Worm (Caenorhabditis elegans) whole organism, dauer: ENCODE results near the gene B0546.4.

Experiments used
- unc-62 ChIP-seq: sonication (generic microtip); optimal IDR thresholded peaks from 2 replicates; lab custom pipeline; 2017; ENCODE audit warnings: missing biosample characterization, missing genetic modification reagents, missing genetic modification characterization

The B0546.4 gene

DNA sequence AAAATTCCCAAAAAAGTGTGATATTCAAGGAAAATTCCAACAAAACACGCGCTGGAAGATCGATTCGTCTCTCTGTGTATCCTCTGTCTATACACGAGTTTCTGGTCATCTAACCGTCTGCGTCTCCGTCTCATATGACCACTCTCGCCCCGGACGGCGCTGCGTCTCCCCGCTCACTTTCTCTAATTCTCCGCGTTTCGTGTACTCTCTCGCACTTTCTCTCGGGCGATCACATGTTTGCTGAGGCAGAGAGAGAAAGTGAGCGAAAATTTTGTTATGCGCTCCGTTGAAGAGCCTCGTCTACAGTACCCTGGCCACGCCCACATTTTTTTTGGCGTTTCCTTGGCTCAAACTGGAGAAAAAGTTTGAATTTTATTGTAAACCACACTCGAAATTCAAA lies 646 bp upstream of the B0546.4 start:
- no peak for TF ChIP-seq unc-62 (GFP tag; lab: Kevin White, UChicago)

DNA sequence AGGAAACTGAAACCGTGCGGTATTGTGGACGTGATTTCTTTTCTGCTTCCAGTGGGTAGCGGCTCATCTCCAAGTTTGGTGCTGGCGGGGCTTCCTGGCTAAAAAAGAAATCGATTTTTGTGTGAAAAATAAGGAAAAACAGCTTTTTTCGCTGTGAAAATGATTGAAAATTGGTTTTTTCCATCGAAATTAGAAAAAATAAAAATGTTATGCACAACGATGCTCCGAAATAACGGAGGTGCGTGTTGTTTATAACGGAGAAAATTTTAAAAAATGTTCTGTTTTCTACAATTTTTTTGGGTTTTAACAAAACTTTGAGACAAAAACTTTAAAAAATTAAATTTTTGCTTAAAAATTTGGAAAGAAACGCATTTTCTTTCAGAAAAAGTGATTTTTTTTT lies 744 bp downstream of the B0546.4 start:
- TF ChIP-seq unc-62 (GFP tag; lab: Kevin White, UChicago) = no peak

DNA sequence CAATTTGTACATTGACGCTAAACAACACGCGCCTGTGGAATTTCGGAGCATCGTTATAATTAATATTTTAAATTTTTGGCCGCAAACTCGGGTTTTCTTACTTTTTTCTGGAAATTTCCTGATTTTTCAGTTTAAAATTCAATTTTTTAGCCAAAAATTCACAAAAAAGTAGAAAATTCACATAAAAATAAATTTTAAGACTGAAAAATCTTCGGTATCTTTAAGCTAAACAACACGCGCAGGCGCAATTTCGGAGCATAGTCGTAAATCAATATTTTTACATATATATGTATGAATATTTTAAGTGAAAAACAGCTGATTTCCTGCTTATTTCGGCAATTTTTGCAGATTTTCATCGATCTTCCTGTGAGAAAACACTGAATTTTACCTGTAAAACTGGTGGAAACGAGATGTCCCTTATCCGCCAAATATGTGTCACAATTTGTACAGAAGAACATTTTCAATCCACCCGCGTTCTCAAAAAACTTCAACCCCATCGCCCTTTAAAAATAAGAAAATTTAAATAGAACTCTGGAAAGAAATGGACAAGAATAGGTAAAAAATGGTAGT lies 1.5 kb downstream of the B0546.4 start, which contains the start of gene B0546.3:
TSS of gene B0546.3 (minus strand) at position 504 of the 570 bp plus-strand sequence.
- TF ChIP-seq unc-62 (GFP tag; lab: Kevin White, UChicago) = no peak

DNA sequence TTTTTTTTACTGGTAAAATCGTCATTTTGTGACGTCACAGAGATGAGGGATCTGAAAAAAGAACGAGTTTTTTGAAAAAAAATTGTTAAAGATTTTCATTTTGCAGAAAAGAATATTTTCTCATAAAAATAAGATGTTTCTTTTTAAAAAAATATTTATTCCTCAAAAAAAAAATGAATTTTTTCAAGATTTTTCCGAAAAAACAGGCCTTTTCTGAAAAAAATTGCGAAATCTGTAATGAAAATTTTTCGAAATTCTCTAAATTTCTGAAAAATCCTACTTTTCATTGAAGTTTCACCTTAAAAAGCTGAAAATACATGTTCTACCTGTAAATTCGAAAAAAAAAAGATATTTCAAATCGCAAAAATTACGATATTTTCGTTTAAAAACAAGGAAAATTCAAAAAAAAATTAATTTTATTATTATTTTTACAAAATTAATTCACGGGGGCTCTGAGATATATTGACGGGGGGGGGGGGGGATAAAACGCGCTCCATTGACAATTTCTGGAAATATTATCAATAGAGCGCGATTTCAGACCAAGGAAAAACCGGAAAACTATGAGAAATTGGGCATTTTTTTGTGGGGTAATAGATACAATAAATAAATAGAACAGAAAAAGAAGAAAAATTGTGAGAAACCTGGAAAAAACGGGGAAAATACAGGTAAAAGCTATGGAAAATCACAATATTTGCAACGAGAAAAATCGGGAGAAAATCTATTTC lies 5.7 kb downstream of the B0546.4 start, which contains the start of gene otub-4:
TSS of gene otub-4 (minus strand) at position 51 of the 725 bp plus-strand sequence.
- TF ChIP-seq unc-62 (GFP tag; lab: Kevin White, UChicago) = no peak

DNA sequence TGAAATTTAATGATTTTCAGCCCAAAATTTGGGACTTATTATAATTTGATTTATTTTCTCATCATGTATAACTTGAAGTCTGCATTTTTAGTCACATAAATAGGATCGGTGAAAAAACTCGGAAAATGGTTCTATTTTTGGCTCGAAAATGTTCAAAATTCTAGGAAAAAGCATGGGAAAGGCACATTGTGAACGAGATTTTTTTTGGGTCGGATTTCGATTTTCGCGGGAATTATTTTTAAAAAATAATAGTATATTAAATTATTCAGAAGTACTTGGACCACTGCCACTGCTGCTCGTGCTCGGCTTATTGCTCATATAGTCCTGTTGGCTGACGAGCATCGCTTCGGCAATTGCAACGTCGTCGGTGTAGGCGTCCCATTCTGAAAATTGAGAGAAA lies 10.6 kb downstream of the B0546.4 start:
- TF ChIP-seq unc-62 (GFP tag; lab: Kevin White, UChicago) = no peak

DNA sequence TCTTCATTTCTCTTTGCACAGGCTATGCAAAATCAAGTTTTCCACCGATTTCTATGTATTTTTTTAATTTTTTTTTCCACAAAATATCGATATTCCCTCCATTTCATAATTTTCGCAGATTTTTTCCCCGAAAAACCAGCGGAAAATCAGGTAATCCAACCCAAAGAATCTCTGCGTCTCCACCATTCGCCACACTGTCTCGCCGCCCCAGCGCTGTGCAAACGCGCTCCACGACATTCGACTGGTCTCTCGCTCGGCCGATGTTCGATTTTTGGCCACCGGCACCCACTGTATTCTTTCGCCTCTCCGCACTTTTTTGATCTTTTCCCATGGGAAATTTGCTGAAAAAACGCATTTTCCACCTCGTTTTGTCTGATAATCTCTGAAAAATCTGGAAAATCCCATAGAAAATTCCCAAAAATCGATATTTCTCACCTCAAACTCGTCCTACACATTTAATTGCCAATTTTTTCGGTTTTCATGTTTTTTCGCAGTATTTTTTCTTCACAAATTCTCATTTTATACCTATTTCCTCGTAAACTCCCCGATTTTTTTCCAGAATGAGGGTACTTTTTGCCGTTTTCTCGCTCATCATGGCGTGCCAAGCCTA lies 15.2 kb downstream of the B0546.4 start, which contains the start of gene vha-19:
TSS of gene vha-19 (plus strand) at position 560 of the 610 bp plus-strand sequence.
- TF ChIP-seq unc-62 (GFP tag; lab: Kevin White, UChicago) = no peak

DNA sequence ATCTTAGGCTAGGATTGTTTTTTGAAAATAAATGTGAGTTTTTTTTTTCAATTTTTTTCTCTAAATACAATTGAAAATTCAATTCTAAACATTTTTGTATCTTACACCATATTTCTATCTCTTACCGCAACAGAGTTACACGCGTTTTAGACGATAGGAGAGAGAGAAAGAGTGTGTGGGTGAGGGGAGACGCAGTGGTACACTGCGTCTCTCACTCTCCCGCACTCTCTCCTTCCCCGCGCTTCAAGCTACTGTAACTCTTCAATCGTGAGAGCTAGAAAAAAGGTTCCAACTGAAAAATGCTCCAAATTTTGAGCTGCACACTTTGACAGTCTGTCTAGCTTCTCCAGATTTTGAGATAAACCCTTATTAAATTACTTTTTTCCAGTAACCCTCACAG lies 20.2 kb downstream of the B0546.4 start:
- no peak for TF ChIP-seq unc-62 (GFP tag; lab: Kevin White, UChicago)

DNA sequence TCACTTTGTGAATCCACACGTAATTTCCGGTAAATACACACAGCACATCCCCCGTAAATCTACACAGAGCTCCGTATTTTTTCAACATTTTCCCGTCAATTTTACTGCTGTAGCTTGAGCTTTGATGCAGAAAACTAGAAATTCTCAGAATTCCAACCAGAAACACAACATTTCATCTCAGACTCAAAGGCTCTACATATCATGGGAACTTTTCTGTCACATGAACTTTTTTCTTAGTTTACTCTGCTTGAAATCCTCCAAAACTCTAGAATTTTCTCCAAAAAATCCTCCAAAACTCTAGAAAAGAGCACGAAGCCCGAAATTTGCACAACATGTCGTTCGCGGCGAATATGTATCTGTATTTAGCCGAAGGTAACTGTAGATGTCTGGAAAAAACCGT lies 20.7 kb downstream of the B0546.4 start, which contains the start of gene Y55H10A.2:
TSS of gene Y55H10A.2 (plus strand) at position 301 of the 400 bp plus-strand sequence.
- TF ChIP-seq unc-62 (GFP tag; lab: Kevin White, UChicago) = no peak

DNA sequence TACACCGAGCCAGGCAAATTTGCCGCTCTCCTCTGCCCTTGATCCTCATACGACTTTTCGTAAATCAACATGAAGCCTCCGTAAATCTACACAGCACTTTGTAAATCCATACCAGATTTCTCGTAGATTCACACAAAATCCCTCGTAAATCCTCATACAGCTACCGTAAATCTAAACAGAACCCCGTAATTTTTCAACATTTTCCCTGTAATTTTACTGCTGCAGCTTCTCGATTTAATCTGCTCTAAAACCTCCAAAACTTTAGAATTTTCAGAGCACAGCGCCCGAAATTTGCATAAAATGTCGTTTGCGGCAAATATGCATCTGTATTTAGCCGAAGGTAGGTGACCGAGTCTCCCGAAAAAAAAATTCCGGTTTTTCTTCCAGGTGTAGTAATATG lies 29.2 kb downstream of the B0546.4 start, which contains the start of gene F42A6.1:
TSS of gene F42A6.1 (plus strand) at position 301 of the 400 bp plus-strand sequence.
- no peak for TF ChIP-seq unc-62 (GFP tag; lab: Kevin White, UChicago)

DNA sequence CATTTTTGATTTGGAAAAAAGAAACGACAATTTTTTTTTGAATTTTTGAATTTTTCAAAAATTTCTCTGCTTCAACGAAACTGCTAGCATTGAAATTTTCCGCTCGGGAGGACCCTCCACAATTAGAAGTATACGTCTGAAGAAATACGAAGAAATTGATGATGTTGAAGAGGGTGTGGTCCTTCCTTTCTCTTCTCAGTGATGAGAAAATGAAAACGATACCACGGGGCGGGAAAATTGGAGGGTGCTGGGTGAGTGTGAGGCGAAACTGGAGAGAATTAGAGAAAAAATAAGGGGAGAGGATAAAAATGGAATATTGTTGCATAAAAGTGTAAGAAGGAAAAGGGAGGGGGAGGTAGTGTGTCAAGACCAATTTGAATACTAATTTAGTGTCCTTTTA lies 31.9 kb downstream of the B0546.4 start:
- no peak for TF ChIP-seq unc-62 (GFP tag; lab: Kevin White, UChicago)

DNA sequence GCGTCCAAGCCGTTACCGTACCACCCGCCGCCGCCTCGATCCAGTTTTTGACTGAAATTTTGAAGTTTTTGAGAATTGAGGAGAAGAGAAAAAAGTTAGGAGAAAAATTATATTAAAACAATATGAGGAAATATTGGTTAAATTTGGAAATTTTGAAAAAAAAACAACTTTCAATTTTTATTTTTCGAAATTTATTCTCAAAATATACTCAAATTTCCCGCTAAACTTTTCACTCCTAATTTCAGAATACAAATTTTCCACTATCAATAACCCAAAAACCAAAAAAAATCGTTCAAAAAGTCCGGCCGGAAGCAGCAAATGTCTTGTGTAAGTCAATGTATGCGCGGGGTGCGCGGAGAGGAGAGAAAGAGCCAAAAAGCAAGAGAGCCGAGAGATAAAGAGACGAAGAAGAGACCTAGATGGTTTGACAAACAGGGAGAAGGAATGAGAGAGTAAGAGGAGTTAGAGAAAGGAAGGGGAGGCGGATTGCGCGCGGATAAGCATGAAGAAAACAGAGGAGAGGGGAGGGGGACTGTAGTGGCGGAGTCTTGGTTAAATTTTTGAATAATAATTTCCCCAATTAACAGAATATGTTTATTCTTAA lies 33.9 kb downstream of the B0546.4 start, which contains the start of gene elks-1:
TSS of gene elks-1 (minus strand) at position 51 of the 604 bp plus-strand sequence.
- no peak for TF ChIP-seq unc-62 (GFP tag; lab: Kevin White, UChicago)

DNA sequence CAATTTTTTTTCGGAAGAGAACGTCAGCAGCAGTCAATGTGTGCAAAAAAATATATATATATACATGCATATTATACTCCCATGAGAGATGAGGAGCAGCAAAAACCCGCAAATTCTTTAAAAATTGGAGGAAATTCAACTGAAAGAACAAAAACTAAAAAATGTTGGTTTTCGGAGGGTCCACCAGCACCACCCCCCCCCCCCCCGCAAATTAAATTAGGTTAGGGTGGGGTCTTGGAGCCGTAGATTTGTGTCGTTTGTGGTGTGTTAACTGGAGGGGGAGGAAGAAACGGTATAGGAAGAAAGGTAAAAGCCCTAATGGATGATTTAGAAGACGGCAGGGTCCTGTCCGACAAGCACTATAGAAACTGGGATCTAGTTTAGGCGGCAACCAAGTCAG lies 35.6 kb downstream of the B0546.4 start:
- no peak for TF ChIP-seq unc-62 (GFP tag; lab: Kevin White, UChicago)

DNA sequence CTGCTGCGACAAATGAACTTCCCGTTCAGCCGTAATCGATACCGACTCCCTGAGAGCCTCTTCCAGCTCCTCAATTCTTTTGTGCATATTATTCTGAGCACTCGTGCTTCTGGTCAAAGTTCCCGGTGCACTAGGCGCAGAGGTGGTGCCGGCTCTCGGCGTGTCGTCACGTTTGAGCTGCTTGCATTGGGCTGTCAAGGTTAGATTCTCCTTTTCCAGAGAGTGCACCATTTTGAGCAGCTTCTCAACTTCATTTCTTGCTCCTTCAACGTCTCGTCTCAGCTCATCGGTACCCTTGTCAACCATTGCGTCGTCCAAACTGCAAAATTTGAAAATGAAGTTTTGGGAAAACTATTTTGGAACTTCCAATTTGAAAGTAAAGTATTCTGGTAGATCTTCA lies 38.5 kb downstream of the B0546.4 start:
- no peak for TF ChIP-seq unc-62 (GFP tag; lab: Kevin White, UChicago)

DNA sequence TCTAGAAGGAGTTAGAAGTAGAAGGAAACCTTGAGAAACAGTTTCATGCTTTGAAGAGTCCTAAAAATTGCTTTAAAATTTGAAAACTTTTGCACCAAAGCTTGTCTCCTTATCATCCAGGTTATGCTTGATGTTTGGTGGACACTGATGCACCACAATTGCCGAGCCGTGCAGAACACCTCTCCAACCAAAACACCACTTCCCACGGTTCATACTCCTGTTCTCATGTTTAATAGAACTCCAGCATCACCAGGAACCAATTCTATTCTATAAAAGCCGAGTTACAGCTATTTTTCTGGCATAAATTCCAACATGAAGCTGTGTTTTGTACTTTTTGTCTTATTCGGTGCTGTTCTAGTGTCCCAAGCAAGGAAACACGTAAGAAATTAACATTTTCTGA lies 42.8 kb downstream of the B0546.4 start, which contains the start of gene F42A6.2:
TSS of gene F42A6.2 (plus strand) at position 301 of the 400 bp plus-strand sequence.
- TF ChIP-seq unc-62 (GFP tag; lab: Kevin White, UChicago) = no peak

DNA sequence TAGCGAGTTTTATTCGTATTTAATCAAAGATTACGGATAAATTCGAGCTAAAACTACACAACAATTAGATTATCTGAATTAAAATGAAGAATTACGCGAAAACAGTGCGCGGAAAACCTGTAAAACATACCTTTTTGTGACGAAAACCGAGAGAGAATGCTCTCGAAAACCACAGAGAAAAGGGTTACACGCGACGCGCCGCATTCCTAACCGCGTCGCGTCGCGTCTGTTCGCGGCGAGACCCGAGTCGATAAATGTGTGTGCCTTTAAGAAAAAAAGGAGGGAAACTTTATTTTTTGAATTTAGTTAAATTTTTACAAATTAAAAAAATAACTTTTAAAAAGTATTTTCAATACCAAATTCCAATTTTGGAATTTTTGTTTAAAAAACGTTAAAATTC lies 45.3 kb downstream of the B0546.4 start, which contains the start of gene hrpa-1:
TSS of gene hrpa-1 (minus strand) at position 192 of the 400 bp plus-strand sequence.
- no peak for TF ChIP-seq unc-62 (GFP tag; lab: Kevin White, UChicago)
